Worm (Caenorhabditis elegans) whole organism, L2 larva: ENCODE data around the gene R13A5.15.

Experiments used
- ceh-16 ChIP-seq: fragments of 150-350 bp; optimal IDR thresholded peaks from 2 replicates; lab custom pipeline; 2014; ENCODE audit warnings: missing biosample characterization, missing genetic modification characterization
- unc-55 ChIP-seq: fragments of 150-350 bp; sonication (generic microtip); optimal IDR thresholded peaks from 3 replicates; lab custom pipeline; 2014; ENCODE audit warnings: missing biosample characterization, missing genetic modification reagents, missing genetic modification characterization
- unc-62 ChIP-seq: fragments of 150-350 bp; optimal IDR thresholded peaks from 2 replicates; lab custom pipeline; 2014; ENCODE audit warnings: missing biosample characterization, missing genetic modification reagents, missing genetic modification characterization
- ztf-11 ChIP-seq: sonication (generic microtip); optimal IDR thresholded peaks from 2 replicates; lab custom pipeline; 2017; ENCODE audit warnings: missing biosample characterization, missing genetic modification characterization

DNA sequence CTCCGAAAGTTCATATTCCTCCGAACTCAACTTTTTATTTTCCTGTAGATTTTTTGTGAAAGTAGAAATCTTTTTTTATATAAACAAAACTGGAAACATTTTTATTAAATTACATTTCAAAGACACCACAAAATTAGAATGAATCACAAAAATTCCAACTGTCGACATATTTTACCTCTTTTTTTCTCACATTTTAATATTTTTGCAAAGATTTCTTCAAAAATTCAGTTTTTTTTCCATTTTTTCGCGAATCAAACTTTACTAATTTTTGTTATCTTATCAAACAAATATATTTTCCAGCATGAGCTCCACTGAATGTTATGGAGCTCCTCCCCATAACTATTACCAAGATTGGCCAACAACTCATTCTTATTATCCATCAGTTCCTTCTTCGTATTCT is 32.8 kb downstream of the R13A5.15 start, which contains the start of gene ceh-13:
- TF ChIP-seq ceh-16 (tag; lab: Kevin White, UChicago) (no peak), unc-62 (GFP tag; lab: Kevin White, UChicago) (no peak), ztf-11 (tag; lab: Kevin White, UChicago) (no peak), unc-55 (GFP tag; lab: Kevin White, UChicago) (no peak)
